Worm (Caenorhabditis elegans): ENCODE results near the gene fbxa-208.
"Not testable (repeated sequence)": the region's sequence is repeated elsewhere in the genome, so short reads cannot be mapped to it uniquely, and the experiment has no call there.

fbxa-208 gene

ce11 chrIII:1256519-1256918, at the start of gene fbxa-208:
fbxa-208 (plus strand) TSS chrIII:1256819.
- TF ChIP-seq ces-1 (GFP tag; optimal IDR thresholded peaks at IDR 0.05); ham-2 (GFP tag; optimal IDR thresholded peaks at IDR 0.05); ceh-39 (tag; optimal IDR thresholded peaks at IDR 0.05): not testable (repeated sequence)

DNA sequence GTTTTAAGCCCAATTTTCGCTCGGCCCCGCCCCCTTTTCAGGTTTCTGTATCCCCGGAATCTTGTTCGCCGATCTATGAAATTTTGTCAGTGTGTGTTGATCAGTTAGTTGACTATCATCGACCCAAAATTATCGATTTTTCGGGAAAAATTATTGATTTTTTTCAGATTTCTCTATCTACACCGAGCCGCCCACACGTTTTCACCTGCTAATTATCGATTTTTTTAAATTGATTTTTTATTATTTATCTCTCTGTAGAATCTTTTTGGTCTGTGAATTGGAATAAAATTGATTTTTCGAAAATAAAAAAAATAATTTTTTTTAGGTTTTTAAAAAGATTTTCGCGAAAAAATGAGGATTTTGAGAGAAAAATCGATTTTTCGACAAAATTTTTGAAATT, 49.6 kb upstream of the fbxa-208 start:
- TF ChIP-seq M03D4.4 (tag; optimal IDR thresholded peaks at IDR 0.05) (no peak), nhr-28 (tag; optimal IDR thresholded peaks at IDR 0.05) (no peak), sptf-1 (tag; optimal IDR thresholded peaks at IDR 0.05) (no peak), ces-1 (GFP tag; optimal IDR thresholded peaks at IDR 0.05) (no peak), ztf-11 (tag; optimal IDR thresholded peaks at IDR 0.05) (no peak), bed-3 (GFP tag; optimal IDR thresholded peaks at IDR 0.05) (no peak), elt-3 (tag; optimal IDR thresholded peaks at IDR 0.05) (no peak), nhr-2 (tag; optimal IDR thresholded peaks at IDR 0.05) (no peak)

ce11 chrIII:1207852-1208251, 48.8 kb upstream of the fbxa-208 start, which contains the start of gene orc-3:
orc-3 (plus strand) TSS chrIII:1208133.
- TF ChIP-seq elt-3 (tag; optimal IDR thresholded peaks at IDR 0.05) (no peak), ceh-83 (GFP tag; optimal IDR thresholded peaks at IDR 0.05) (peak; percentile 56), unc-39 (tag; optimal IDR thresholded peaks at IDR 0.05) (no peak), ces-1 (GFP tag; optimal IDR thresholded peaks at IDR 0.05) (peak; percentile 40), flh-1 (GFP tag; optimal IDR thresholded peaks at IDR 0.05) (no peak)

DNA sequence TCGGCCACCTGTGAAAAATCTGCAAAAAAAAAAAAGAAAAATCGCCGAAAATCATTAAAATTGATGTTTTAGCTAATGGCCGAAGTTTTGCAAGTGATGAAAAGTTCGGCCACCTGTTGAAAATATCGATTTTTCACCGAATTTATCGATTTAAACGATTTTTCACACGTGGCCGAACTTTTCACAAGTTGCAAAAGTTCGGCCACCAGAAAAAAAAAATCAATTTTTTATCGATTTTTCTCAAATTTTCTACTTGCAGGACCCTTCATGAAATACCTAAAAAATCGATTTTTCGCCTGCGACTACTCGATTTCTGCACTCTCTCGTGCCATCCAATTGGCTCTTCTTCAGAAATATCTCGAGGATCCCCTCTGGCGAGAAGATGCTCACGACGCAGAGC, 46.0 kb upstream of the fbxa-208 start:
- TF ChIP-seq tbx-8 (GFP tag; optimal IDR thresholded peaks at IDR 0.05), result no peak
- TF ChIP-seq ceh-39 (tag; optimal IDR thresholded peaks at IDR 0.05), result no peak
- no peak for TF ChIP-seq lin-32 (GFP tag; optimal IDR thresholded peaks at IDR 0.05)
- no peak for TF ChIP-seq M03D4.4 (tag; optimal IDR thresholded peaks at IDR 0.05)
- TF ChIP-seq mls-2 (tag; optimal IDR thresholded peaks at IDR 0.05), result no peak
- TF ChIP-seq bed-3 (GFP tag; optimal IDR thresholded peaks at IDR 0.05), result no peak
- TF ChIP-seq sptf-1 (tag; optimal IDR thresholded peaks at IDR 0.05), result no peak
- no peak for TF ChIP-seq pha-4 (tag; optimal IDR thresholded peaks at IDR 0.05)
- TF ChIP-seq ztf-11 (tag; optimal IDR thresholded peaks at IDR 0.05), result no peak
- no peak for TF ChIP-seq ceh-83 (GFP tag; optimal IDR thresholded peaks at IDR 0.05)
- TF ChIP-seq nhr-237 (tag; optimal IDR thresholded peaks at IDR 0.05), result no peak
- TF ChIP-seq zip-8 (tag; optimal IDR thresholded peaks at IDR 0.05), result no peak
- no peak for TF ChIP-seq mep-1 (tag; optimal IDR thresholded peaks at IDR 0.05)
- no peak for TF ChIP-seq lsy-2 (tag; optimal IDR thresholded peaks at IDR 0.05)
- no peak for TF ChIP-seq hlh-1 (tag; optimal IDR thresholded peaks at IDR 0.05)
- no peak for TF ChIP-seq snpc-4 (tag; optimal IDR thresholded peaks at IDR 0.05)
- TF ChIP-seq unc-62 (GFP tag; optimal IDR thresholded peaks at IDR 0.05), result no peak

DNA sequence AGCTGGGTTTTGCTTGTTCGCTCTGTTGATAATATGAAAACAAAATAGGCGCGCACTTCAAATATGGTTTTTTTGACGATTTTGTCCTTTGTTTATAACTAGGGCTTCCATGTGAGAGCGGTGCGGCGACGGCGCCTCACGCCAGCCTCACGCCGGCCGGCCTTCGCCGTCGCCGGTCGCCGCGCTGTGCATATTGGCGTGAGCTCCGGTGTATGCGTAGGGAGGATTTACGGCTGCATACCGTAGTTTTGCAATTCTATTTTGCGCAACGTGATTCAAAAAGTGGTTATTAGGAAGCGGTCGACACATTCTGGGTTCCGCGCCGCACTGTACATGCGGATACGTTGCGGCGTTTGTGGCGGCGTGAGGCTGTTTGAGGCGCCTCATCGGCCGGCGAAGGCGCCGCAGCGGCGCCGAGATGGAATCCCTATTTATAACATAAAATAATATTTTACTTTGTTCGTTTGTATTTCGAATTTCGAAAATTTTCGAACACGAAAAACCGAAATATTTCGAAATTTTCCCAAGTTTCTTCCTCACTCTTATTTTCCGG, 42.4 kb upstream of the fbxa-208 start:
- no peak for TF ChIP-seq nhr-28 (tag; optimal IDR thresholded peaks at IDR 0.05)
- no peak for TF ChIP-seq elt-3 (tag; optimal IDR thresholded peaks at IDR 0.05)
- TF ChIP-seq zip-8 (tag; optimal IDR thresholded peaks at IDR 0.05), result no peak
- TF ChIP-seq sem-2 (GFP tag; optimal IDR thresholded peaks at IDR 0.05), result no peak
- TF ChIP-seq lin-32 (GFP tag; optimal IDR thresholded peaks at IDR 0.05), result no peak
- TF ChIP-seq ceh-43 (GFP tag; optimal IDR thresholded peaks at IDR 0.05), result no peak
- TF ChIP-seq sptf-1 (tag; optimal IDR thresholded peaks at IDR 0.05), result no peak
- TF ChIP-seq ham-2 (GFP tag; optimal IDR thresholded peaks at IDR 0.05), result no peak
- TF ChIP-seq flh-1 (GFP tag; optimal IDR thresholded peaks at IDR 0.05), result no peak
- TF ChIP-seq unc-39 (tag; optimal IDR thresholded peaks at IDR 0.05), result no peak
- TF ChIP-seq hlh-1 (tag; optimal IDR thresholded peaks at IDR 0.05), result no peak
- TF ChIP-seq bed-3 (GFP tag; optimal IDR thresholded peaks at IDR 0.05), result no peak
- TF ChIP-seq mab-5 (tag; optimal IDR thresholded peaks at IDR 0.05), result no peak
- no peak for TF ChIP-seq nhr-76 (tag; optimal IDR thresholded peaks at IDR 0.05)
- TF ChIP-seq pha-4 (tag; optimal IDR thresholded peaks at IDR 0.05), result no peak
- no peak for TF ChIP-seq unc-62 (GFP tag; optimal IDR thresholded peaks at IDR 0.05)
- TF ChIP-seq ces-1 (GFP tag; optimal IDR thresholded peaks at IDR 0.05), result no peak
- no peak for TF ChIP-seq M03D4.4 (tag; optimal IDR thresholded peaks at IDR 0.05)
- TF ChIP-seq mls-2 (tag; optimal IDR thresholded peaks at IDR 0.05), result no peak

DNA sequence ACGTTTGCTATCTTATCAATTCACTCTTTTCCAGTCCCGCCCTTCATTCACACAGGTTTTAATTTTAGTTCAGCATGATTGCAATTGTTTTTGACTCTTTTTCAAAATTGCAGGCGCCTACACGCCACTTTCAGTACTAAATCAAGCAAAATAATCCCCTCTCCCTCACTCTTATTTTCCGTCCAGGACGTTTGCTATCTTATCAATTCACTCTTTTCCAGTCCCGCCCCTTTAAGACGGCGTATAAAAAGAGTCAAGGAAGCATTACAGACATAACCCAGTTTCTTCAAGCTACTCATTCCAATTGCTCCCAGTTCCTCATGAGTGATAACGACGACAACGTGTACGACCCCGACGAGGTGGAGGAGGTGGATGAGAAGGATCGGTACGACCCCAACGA, 41.9 kb upstream of the fbxa-208 start, which contains the start of gene Y119D3B.21:
Gene Y119D3B.21 (plus strand): TSS at position 321 of the 400 bp plus-strand sequence.
- no peak for TF ChIP-seq nhr-237 (tag; optimal IDR thresholded peaks at IDR 0.05)
- TF ChIP-seq pha-4 (tag; optimal IDR thresholded peaks at IDR 0.05), result no peak
- TF ChIP-seq elt-1 (tag; optimal IDR thresholded peaks at IDR 0.05; ENCODE audit: borderline replicate concordance, insufficient read depth), result no peak
- TF ChIP-seq hlh-1 (tag; optimal IDR thresholded peaks at IDR 0.05), result no peak
- no peak for TF ChIP-seq ham-2 (GFP tag; optimal IDR thresholded peaks at IDR 0.05)
- TF ChIP-seq nhr-76 (tag; optimal IDR thresholded peaks at IDR 0.05), result no peak
- no peak for TF ChIP-seq tbx-8 (GFP tag; optimal IDR thresholded peaks at IDR 0.05)
- no peak for TF ChIP-seq flh-1 (GFP tag; optimal IDR thresholded peaks at IDR 0.05)
- no peak for TF ChIP-seq unc-62 (GFP tag; optimal IDR thresholded peaks at IDR 0.05)
- TF ChIP-seq ceh-83 (GFP tag; optimal IDR thresholded peaks at IDR 0.05), result no peak
- no peak for TF ChIP-seq blmp-1 (tag; optimal IDR thresholded peaks at IDR 0.05)
- no peak for TF ChIP-seq elt-3 (tag; optimal IDR thresholded peaks at IDR 0.05)
- TF ChIP-seq ztf-11 (tag; optimal IDR thresholded peaks at IDR 0.05), result no peak
- TF ChIP-seq cnd-1 (tag; optimal IDR thresholded peaks at IDR 0.05), result no peak
- no peak for TF ChIP-seq mls-2 (tag; optimal IDR thresholded peaks at IDR 0.05)
- TF ChIP-seq lsy-2 (tag; optimal IDR thresholded peaks at IDR 0.05), result no peak
- no peak for TF ChIP-seq ceh-43 (GFP tag; optimal IDR thresholded peaks at IDR 0.05)
